Worm (Caenorhabditis elegans): ENCODE results near the gene srw-1.

DNA sequence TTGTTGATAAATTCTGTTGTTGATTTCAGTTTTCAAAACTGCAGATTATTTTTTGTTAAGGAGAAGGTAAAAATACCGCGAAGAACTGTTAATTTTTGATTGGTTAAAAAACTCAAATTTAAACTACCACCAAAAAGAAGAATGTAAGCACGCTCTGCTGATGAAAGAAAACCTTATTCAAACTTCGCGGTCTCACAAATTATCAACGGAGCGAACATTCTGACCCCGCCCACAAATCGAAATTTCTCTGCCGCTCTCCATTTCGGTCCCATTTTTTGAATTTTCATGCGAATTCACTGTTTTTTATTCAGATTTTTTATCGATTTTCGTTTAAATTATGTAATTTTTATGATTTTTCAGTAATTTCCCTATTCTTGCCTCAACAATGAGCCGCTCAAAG lies 8.5 kb upstream of the srw-1 start, which contains the start of gene cyn-3:
- TF ChIP-seq ets-7 (tag; optimal IDR thresholded peaks at IDR 0.05) (no peak), ceh-36 (tag; optimal IDR thresholded peaks at IDR 0.05) (no peak), aly-1 (tag; optimal IDR thresholded peaks at IDR 0.05) (no peak), tbx-11 (GFP tag; IDR thresholded peaks at IDR 0.05) (no peak), ama-1 (optimal IDR thresholded peaks at IDR 0.05) (no peak), scrt-1 (GFP tag; IDR thresholded peaks at IDR 0.05) (no peak), B0310.2 (tag; optimal IDR thresholded peaks at IDR 0.05) (no peak)

All from whole organism, early embryonic.